Fruit fly (Drosophila melanogaster) whole organism, wandering third instar larva: ENCODE results near the gene CG6664.

Experiments
- Abd-B ChIP-seq: fragments of >200 bp; optimal IDR thresholded peaks from 2 replicates; lab custom pipeline; 2017; ENCODE audit warnings: missing biosample characterization, missing genetic modification characterization
- CG9705 ChIP-seq: fragments of 200-800 bp; sonication (Bioruptor generic); optimal IDR thresholded peaks from 2 replicates; lab custom pipeline; 2018; ENCODE audit warnings: missing biosample characterization, mild to moderate bottlenecking, missing genetic modification characterization
- CrebA ChIP-seq: fragments of 200-800 bp; sonication (Bioruptor generic); optimal IDR thresholded peaks from 2 replicates; lab custom pipeline; 2016; ENCODE audit warnings: missing biosample characterization, mild to moderate bottlenecking, missing genetic modification characterization, borderline replicate concordance
- Dfd ChIP-seq: fragments of >200 bp; optimal IDR thresholded peaks from 2 replicates; lab custom pipeline; 2017; ENCODE audit warnings: missing biosample characterization, missing genetic modification characterization
- Dif ChIP-seq: fragments of 200-275, 200-300 bp; sonication (Bioruptor generic); optimal IDR thresholded peaks from 2 replicates; lab custom pipeline; 2018; ENCODE audit warnings: missing biosample characterization, missing genetic modification characterization; ENCODE audit not compliant: partially characterized antibody
- GATAd ChIP-seq: sonication (Bioruptor generic); optimal IDR thresholded peaks from 2 replicates; lab custom pipeline; 2016; ENCODE audit warnings: missing biosample characterization, missing genetic modification characterization
- HLH106 ChIP-seq: fragments of 200-800 bp; optimal IDR thresholded peaks from 3 replicates; lab custom pipeline; 2019; ENCODE audit warnings: missing biosample characterization, mild to moderate bottlenecking, missing genetic modification characterization, moderate library complexity
- Hnf4 ChIP-seq: fragments of 200-800 bp; sonication (Bioruptor generic); optimal IDR thresholded peaks from 2 replicates; lab custom pipeline; 2016; ENCODE audit warnings: missing biosample characterization, mild to moderate bottlenecking, missing genetic modification characterization
- Hr83 ChIP-seq: fragments of 200-300 bp; sonication (Bioruptor generic); optimal IDR thresholded peaks from 2 replicates; lab custom pipeline; 2016; ENCODE audit warnings: missing biosample characterization, mild to moderate bottlenecking, missing genetic modification characterization, moderate library complexity; ENCODE audit not compliant: poor library complexity, severe bottlenecking
- Myc ChIP-seq: fragments of >200 bp; optimal IDR thresholded peaks from 2 replicates; lab custom pipeline; 2017
- N ChIP-seq: fragments of >200 bp; optimal IDR thresholded peaks from 2 replicates; lab custom pipeline; 2018; ENCODE audit warnings: missing biosample characterization, missing external identifiers, missing genetic modification characterization
- OdsH ChIP-seq: fragments of 200-800 bp; sonication (Bioruptor generic); optimal IDR thresholded peaks from 2 replicates; lab custom pipeline; 2016; ENCODE audit warnings: missing biosample characterization, mild to moderate bottlenecking, missing genetic modification characterization
- Rel ChIP-seq, 2 experiments: fragments of 200-800 bp; sonication (Bioruptor generic) in 1 of 2; optimal IDR thresholded peaks; 2 replicates in 1 of 2; 3 replicates in 1 of 2; lab custom pipeline; 2016 to 2019; ENCODE audit warnings: mild to moderate bottlenecking in 2 of 2, missing biosample characterization in 2 of 2, missing genetic modification characterization in 2 of 2, moderate library complexity in 1 of 2
- Sp1 ChIP-seq: fragments of 200-800 bp; sonication (Bioruptor generic); optimal IDR thresholded peaks from 3 replicates; lab custom pipeline; 2019; ENCODE audit warnings: missing biosample characterization, mild to moderate bottlenecking, missing genetic modification characterization, moderate library complexity
- br ChIP-seq: fragments of 200-800 bp; sonication (Bioruptor generic); optimal IDR thresholded peaks from 2 replicates; lab custom pipeline; 2016; ENCODE audit warnings: missing biosample characterization, missing genetic modification characterization
- brk ChIP-seq: fragments of 200-800 bp; sonication (Bioruptor generic); optimal IDR thresholded peaks from 2 replicates; lab custom pipeline; 2016; ENCODE audit warnings: missing biosample characterization, mild to moderate bottlenecking, missing genetic modification characterization
- dl ChIP-seq, 2 experiments: fragments of 175-275, 200-275 bp in 1 of 2; fragments of 200-275 bp in 1 of 2; sonication (Bioruptor generic); optimal IDR thresholded peaks; lab custom pipeline; 2018; ENCODE audit warnings: mild to moderate bottlenecking in 2 of 2, missing biosample characterization in 2 of 2, missing genetic modification characterization in 2 of 2, moderate library complexity in 2 of 2; ENCODE audit not compliant: partially characterized antibody in 2 of 2, insufficient read depth in 1 of 2
- dmrt93B ChIP-seq: fragments of 200-800 bp; sonication (Bioruptor generic); optimal IDR thresholded peaks from 2 replicates; lab custom pipeline; 2018; ENCODE audit warnings: missing biosample characterization, mild to moderate bottlenecking, missing genetic modification characterization
- ey ChIP-seq: fragments of 200-800 bp; sonication (Bioruptor generic); optimal IDR thresholded peaks from 2 replicates; lab custom pipeline; 2016; ENCODE audit warnings: missing biosample characterization, missing genetic modification characterization
- foxo ChIP-seq, 2 experiments: fragments of 200-800 bp; sonication (Bioruptor generic); optimal IDR thresholded peaks; 2 replicates in 1 of 2; 3 replicates in 1 of 2; lab custom pipeline; 2016 to 2017; ENCODE audit warnings: missing biosample characterization in 2 of 2, missing genetic modification characterization in 2 of 2
- fru ChIP-seq: fragments of 200-800 bp; sonication (Bioruptor generic); optimal IDR thresholded peaks from 3 replicates; lab custom pipeline; 2016; ENCODE audit warnings: missing biosample characterization, mild to moderate bottlenecking, missing genetic modification characterization
- h ChIP-seq: fragments of 200-800 bp; sonication (Bioruptor generic); optimal IDR thresholded peaks from 3 replicates; lab custom pipeline; 2016; ENCODE audit warnings: missing biosample characterization, mild to moderate bottlenecking, missing genetic modification characterization
- jim ChIP-seq: fragments of 175-275, 200-325 bp; sonication (Bioruptor generic); optimal IDR thresholded peaks from 2 replicates; lab custom pipeline; 2016; ENCODE audit warnings: missing biosample characterization, mild to moderate bottlenecking, missing genetic modification characterization
- lola ChIP-seq: fragments of >200 bp; optimal IDR thresholded peaks from 2 replicates; lab custom pipeline; 2017; ENCODE audit warnings: missing biosample characterization, missing genetic modification characterization
- pan ChIP-seq: fragments of >200 bp; optimal IDR thresholded peaks from 2 replicates; lab custom pipeline; 2017
- psq ChIP-seq: fragments of 200-800 bp; sonication (Bioruptor generic); optimal IDR thresholded peaks from 3 replicates; lab custom pipeline; 2017; ENCODE audit warnings: missing biosample characterization, mild to moderate bottlenecking, missing genetic modification characterization, moderate library complexity
- rgr ChIP-seq: fragments of 200-800 bp; sonication (Bioruptor generic); optimal IDR thresholded peaks from 3 replicates; lab custom pipeline; 2016; ENCODE audit warnings: missing biosample characterization, mild to moderate bottlenecking, missing genetic modification characterization
- sage ChIP-seq: fragments of 200-800 bp; sonication (Bioruptor generic); optimal IDR thresholded peaks from 2 replicates; lab custom pipeline; 2016; ENCODE audit warnings: missing biosample characterization, mild to moderate bottlenecking, missing genetic modification characterization
- sv ChIP-seq: fragments of 200-800 bp; sonication (Bioruptor generic); optimal IDR thresholded peaks from 3 replicates; lab custom pipeline; 2016; ENCODE audit warnings: missing biosample characterization, missing genetic modification characterization
- usp ChIP-seq: fragments of >200 bp; optimal IDR thresholded peaks from 2 replicates; lab custom pipeline; 2017; ENCODE audit warnings: missing biosample characterization, missing genetic modification characterization
- woc ChIP-seq: sonication (Bioruptor generic); optimal IDR thresholded peaks from 2 replicates; lab custom pipeline; 2016; ENCODE audit warnings: missing biosample characterization, mild to moderate bottlenecking, missing genetic modification characterization

Gene CG6664

DNA sequence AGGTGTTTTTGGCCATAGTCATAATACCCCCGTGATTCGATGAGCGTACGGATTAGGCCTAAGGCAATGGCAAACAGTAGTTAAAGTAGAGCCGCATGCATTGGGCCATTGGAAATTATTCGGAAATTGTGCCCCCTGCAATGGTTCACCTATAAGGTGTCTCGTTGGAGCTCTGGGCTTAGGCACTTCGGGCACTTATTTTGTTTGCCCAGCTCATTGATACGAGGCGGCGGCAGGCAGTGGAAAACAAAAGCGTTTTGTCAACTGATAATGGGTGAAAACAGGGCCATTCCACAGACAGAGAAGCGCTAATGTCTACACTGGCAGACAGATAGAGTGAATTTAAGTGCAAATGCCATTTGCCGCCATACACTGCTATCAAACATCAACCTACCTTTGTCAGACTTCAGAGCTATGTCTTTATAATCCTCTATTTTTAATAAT, 9.7 kb downstream of the CG6664 start:
- TF ChIP-seq Hr83 (GFP tag; lab: Kevin White, UChicago) (peak; percentile 1), h (GFP tag; lab: Kevin White, UChicago) (peak; percentile 46), sage (GFP tag; lab: Kevin White, UChicago) (no peak), usp (GFP tag; lab: Kevin White, UChicago) (no peak), Rel (GFP tag; optimal IDR thresholded peaks at IDR 0.05; lab: Kevin White, UChicago) (no peak), Rel (tag; optimal IDR thresholded peaks at IDR 0.05; lab: Kevin White, UChicago) (peak; percentile 46), rgr (peak; percentile 28), foxo (GFP tag; optimal IDR thresholded peaks at IDR 0.05; lab: Kevin White, UChicago) (peak in 1 of 2 experiments; percentile 14)

DNA sequence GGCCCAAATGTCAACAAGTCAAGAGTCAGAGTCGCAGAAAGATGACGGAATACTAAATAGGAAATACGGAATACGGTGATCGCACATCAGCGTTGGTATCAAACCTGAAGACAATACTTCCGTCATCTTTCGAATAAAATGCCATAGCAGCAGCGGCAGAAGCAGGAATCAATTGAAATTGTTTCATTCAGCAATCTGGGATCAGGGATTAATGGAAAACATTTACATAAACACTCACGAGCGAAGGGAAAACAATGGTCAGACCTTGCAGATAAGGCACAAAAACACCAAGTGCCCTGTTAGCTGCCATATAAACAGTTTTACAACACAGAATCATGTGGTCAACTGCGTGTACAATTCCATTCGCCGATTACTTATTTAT, 10.6 kb downstream of the CG6664 start:
- TF ChIP-seq Rel (GFP tag; optimal IDR thresholded peaks at IDR 0.05; lab: Kevin White, UChicago) = no peak
- peak; percentile 24 for TF ChIP-seq Rel (tag; optimal IDR thresholded peaks at IDR 0.05; lab: Kevin White, UChicago)
- TF ChIP-seq jim = no peak

DNA sequence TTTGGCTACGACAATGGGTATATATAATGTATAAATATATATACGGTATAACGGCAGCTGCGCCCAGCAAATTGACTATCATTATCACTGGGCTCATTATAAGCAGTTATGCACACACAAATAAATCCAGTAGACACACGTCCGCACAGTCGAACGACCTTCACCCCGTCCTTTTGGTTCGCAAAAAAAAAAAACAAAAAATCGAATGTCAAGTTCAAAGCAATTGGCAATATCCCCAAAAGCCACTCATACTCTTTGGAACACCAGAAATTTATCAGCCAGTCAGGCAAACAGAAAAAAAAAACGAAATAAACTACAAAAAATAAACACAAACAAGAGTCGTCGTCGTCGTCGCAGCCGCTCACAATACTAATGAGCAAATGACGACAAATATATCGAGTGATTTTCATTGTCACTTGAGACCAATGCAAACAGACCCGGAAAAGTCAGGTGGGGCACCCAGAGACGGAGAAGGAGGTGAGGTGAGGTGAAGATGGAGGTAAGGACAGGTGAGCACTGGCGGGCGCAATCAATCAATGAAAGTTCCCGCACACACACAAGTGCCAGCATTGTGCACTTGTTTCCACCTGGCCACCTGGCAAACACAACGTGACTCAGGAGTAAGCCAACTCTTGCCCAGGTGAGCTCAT, 11.1 kb downstream of the CG6664 start:
- TF ChIP-seq Abd-B (GFP tag; lab: Kevin White, UChicago) (no peak), foxo (GFP tag; optimal IDR thresholded peaks at IDR 0.05; lab: Kevin White, UChicago) (no peak), ey (GFP tag; lab: Kevin White, UChicago) (no peak), Rel (GFP tag; optimal IDR thresholded peaks at IDR 0.05; lab: Kevin White, UChicago) (no peak), Rel (tag; optimal IDR thresholded peaks at IDR 0.05; lab: Kevin White, UChicago) (no peak), sage (GFP tag; lab: Kevin White, UChicago) (no peak), lola (GFP tag; lab: Kevin White, UChicago) (no peak), CG9705 (no peak), Myc (lab: Kevin White, UChicago) (no peak), sv (GFP tag; lab: Kevin White, UChicago) (no peak), CrebA (GFP tag; lab: Kevin White, UChicago) (no peak), HLH106 (peak; percentile 3), N (GFP tag; lab: Kevin White, UChicago) (no peak), br (GFP tag; lab: Kevin White, UChicago) (no peak), pan (no peak), OdsH (GFP tag; lab: Kevin White, UChicago) (peak; percentile 37)

DNA sequence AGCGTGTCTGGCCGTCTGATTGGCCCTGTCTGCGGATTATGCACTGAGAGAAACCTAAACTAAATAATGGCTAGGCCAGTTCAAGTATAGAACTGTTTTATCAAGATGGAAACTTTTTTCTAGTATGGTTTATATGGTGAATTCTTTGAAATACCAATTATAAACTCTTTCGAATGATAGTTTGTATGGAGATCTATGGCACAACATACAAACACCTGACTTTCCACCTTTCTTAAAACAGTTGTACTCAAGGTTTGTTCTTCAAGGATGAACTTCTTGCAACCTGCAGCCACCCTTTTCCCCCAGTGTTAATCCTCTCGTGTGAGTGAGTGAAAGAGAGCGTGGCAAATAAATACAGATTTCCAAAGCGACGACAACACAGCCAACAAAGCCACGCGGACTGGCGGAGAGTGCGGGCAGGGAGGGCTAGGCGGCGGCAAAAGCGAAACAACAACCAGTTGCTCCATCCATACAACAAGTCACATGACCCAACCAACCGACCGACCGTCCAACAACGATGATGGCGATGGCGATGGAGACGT, 11.7 kb downstream of the CG6664 start:
- TF ChIP-seq rgr (peak; percentile 63), fru (peak; percentile 76), foxo (GFP tag; optimal IDR thresholded peaks at IDR 0.05; lab: Kevin White, UChicago) (peak in 1 of 2 experiments; percentile 66), h (GFP tag; lab: Kevin White, UChicago) (peak; percentile 63), Dfd (GFP tag; lab: Kevin White, UChicago) (no peak), HLH106 (peak; percentile 73), lola (GFP tag; lab: Kevin White, UChicago) (no peak), GATAd (GFP tag; lab: Kevin White, UChicago) (no peak), psq (GFP tag; lab: Kevin White, UChicago) (peak; percentile 30), Dif (GFP tag; lab: Kevin White, UChicago) (no peak), dmrt93B (GFP tag; lab: Kevin White, UChicago) (peak; percentile 74), dl (GFP tag; optimal IDR thresholded peaks at IDR 0.05; lab: Kevin White, UChicago; ENCODE audit: insufficient read depth in 1 of 2, partially characterized antibody in 2 of 2) (no peak), brk (GFP tag; lab: Kevin White, UChicago) (no peak), woc (GFP tag; lab: Kevin White, UChicago) (peak; percentile 45), br (GFP tag; lab: Kevin White, UChicago) (peak; percentile 74), ey (GFP tag; lab: Kevin White, UChicago) (peak; percentile 74), Rel (GFP tag; optimal IDR thresholded peaks at IDR 0.05; lab: Kevin White, UChicago) (no peak), Rel (tag; optimal IDR thresholded peaks at IDR 0.05; lab: Kevin White, UChicago) (no peak), Sp1 (GFP tag; lab: Kevin White, UChicago) (peak; percentile 66), sage (GFP tag; lab: Kevin White, UChicago) (no peak), OdsH (GFP tag; lab: Kevin White, UChicago) (peak; percentile 40), sv (GFP tag; lab: Kevin White, UChicago) (peak; percentile 70), CrebA (GFP tag; lab: Kevin White, UChicago) (no peak), Hnf4 (peak; percentile 45)
